Fruit fly (Drosophila melanogaster): ENCODE results near the gene CG15695.

The CG15695 gene

DNA sequence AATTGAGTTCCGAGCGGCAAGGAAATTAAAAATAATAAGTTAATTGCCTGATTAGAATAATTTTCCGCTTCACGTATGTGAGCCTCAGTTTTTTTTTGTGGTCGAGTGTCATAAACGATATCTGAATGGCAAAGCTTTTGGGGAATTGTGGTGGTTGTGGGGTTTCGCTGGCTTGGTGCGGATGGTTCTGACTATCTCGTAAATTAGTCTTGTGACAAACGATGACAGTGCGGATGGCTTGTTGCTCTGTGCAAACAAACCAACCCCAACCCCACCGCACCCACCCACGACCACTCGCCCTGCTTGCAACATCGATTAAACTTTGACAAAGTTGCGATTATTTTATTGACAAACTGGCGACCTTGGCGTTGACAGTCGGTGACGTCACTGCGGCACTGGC is 15.0 kb upstream of the CG15695 start (continued):
- TF ChIP-seq eve (GFP tag; optimal IDR thresholded peaks at IDR 0.05) (no peak), NK7.1 (GFP tag; optimal IDR thresholded peaks at IDR 0.05) (no peak), bcd (GFP tag; optimal IDR thresholded peaks at IDR 0.05) (no peak), grau (tag; optimal IDR thresholded peaks at IDR 0.05) (no peak), chn (GFP tag; optimal IDR thresholded peaks at IDR 0.05) (no peak), CG18764 (GFP tag; optimal IDR thresholded peaks at IDR 0.05) (no peak), cwo (GFP tag; optimal IDR thresholded peaks at IDR 0.05) (peak; percentile 48), tna (GFP tag; IDR thresholded peaks at IDR 0.05; ENCODE audit: partially characterized antibody) (no peak), CG17568 (GFP tag; optimal IDR thresholded peaks at IDR 0.05) (no peak), Aef1 (GFP tag; IDR thresholded peaks at IDR 0.05) (no peak), Meics (GFP tag; optimal IDR thresholded peaks at IDR 0.05) (no peak), Scr (GFP tag; IDR thresholded peaks at IDR 0.05; ENCODE audit: partially characterized antibody) (no peak), CG15696 (tag; optimal IDR thresholded peaks at IDR 0.05) (no peak), crc (GFP tag; optimal IDR thresholded peaks at IDR 0.05) (no peak), tll (GFP tag; optimal IDR thresholded peaks at IDR 0.05) (no peak), CG7372 (GFP tag; IDR thresholded peaks at IDR 0.05) (no peak), GATAe (GFP tag; conservative IDR thresholded peaks at IDR 0.05) (no peak), B-H1 (GFP tag; IDR thresholded peaks at IDR 0.05) (no peak), CG32767 (GFP tag; IDR thresholded peaks at IDR 0.05) (no peak), Atf3 (GFP tag; optimal IDR thresholded peaks at IDR 0.05) (no peak), CG8944 (GFP tag; optimal IDR thresholded peaks at IDR 0.05) (no peak), ase (GFP tag; IDR thresholded peaks at IDR 0.05) (0 out of 3 replicates have a peak, but pooled peaks have one; percentile 14), CG11398 (GFP tag; optimal IDR thresholded peaks at IDR 0.05) (no peak), HLH4C (GFP tag; IDR thresholded peaks at IDR 0.05; ENCODE audit: partially characterized antibody) (no peak), Camta (GFP tag; optimal IDR thresholded peaks at IDR 0.05) (no peak), CG2712 (tag; optimal IDR thresholded peaks at IDR 0.05) (no peak), unpg (GFP tag; optimal IDR thresholded peaks at IDR 0.05) (no peak), her (GFP tag; optimal IDR thresholded peaks at IDR 0.05) (no peak), CG11560 (tag; IDR thresholded peaks at IDR 0.05) (no peak), gce (GFP tag; IDR thresholded peaks at IDR 0.05) (no peak), crol (GFP tag; IDR thresholded peaks at IDR 0.05) (peak; percentile 53), kni (GFP tag; optimal IDR thresholded peaks at IDR 0.05) (no peak), CG12104 (GFP tag; optimal IDR thresholded peaks at IDR 0.05) (no peak), CG6654 (GFP tag; optimal IDR thresholded peaks at IDR 0.05) (no peak), tio (GFP tag; optimal IDR thresholded peaks at IDR 0.05) (no peak), CG10543 (GFP tag; optimal IDR thresholded peaks at IDR 0.05) (peak; percentile 55), wek (GFP tag; optimal IDR thresholded peaks at IDR 0.05) (no peak), CG16813 (GFP tag; IDR thresholded peaks at IDR 0.05; ENCODE audit: partially characterized antibody) (0 out of 3 replicates have a peak, but pooled peaks have one; percentile 23), CG7987 (GFP tag; optimal IDR thresholded peaks at IDR 0.05) (no peak), CG34376 (GFP tag; optimal IDR thresholded peaks at IDR 0.05) (peak; percentile 41), corto (GFP tag; optimal IDR thresholded peaks at IDR 0.05) (no peak), CG12219 (GFP tag; optimal IDR thresholded peaks at IDR 0.05) (no peak), ro (GFP tag; IDR thresholded peaks at IDR 0.05) (no peak), Med (GFP tag) (peak; percentile 51), zfh1 (GFP tag; IDR thresholded peaks at IDR 0.05) (no peak), chm (GFP tag; IDR thresholded peaks at IDR 0.05) (no peak), CG11695 (GFP tag; IDR thresholded peaks at IDR 0.05) (no peak), CG34224 (GFP tag; IDR thresholded peaks at IDR 0.05; ENCODE audit: partially characterized antibody) (no peak), Asciz (GFP tag; optimal IDR thresholded peaks at IDR 0.05) (no peak)
